Fruit fly (Drosophila melanogaster): ENCODE measurements around the gene mRpL39.

Gene mRpL39

DNA sequence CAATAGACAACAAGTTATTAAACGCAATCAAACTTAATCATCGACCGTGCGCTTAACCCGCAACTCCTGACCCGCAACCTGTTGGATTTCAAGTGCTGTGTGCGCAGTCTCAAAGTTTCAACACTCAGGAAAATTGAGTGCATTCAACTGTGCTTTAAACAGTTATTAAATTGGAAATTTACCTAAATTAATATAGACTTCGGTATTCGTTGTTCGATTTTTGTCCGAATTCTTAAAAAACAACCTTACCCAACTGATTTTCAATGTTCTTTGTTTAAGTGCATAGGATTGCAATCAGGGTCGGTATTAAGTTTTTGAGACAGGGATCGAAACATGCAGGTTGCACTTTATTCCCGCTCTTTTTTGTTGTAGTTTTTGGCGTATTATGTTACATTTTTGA lies 5.6 kb upstream of the mRpL39 start:
- TF ChIP-seq psq (optimal IDR thresholded peaks at IDR 0.05) = no peak

DNA sequence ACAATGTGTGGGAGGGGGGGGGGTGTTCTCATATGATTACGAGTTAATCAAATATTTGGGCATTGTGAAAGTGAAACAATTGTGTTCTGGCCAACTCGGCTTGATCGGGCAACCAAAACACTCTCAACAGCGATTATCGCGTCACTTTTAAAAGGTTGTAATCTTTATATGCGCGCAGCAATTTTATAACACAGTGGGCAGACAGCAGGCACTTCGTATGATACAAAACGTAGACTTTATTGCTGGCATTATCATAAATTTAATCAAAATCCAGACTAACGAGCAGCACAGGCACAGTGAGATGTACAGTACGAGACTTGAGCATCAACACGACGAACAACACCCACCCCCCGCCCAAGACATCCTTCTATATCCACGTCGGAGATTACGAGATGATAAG lies 6.7 kb downstream of the mRpL39 start:
- no peak for TF ChIP-seq Dll (optimal IDR thresholded peaks at IDR 0.05)
- TF ChIP-seq CG8478 (optimal IDR thresholded peaks at IDR 0.05) = no peak
- TF ChIP-seq psq (optimal IDR thresholded peaks at IDR 0.05) = no peak
- TF ChIP-seq EcR (GFP tag; optimal IDR thresholded peaks at IDR 0.05) = no peak
- no peak for TF ChIP-seq pan (optimal IDR thresholded peaks at IDR 0.05)
- TF ChIP-seq usp (GFP tag; optimal IDR thresholded peaks at IDR 0.05) = no peak

DNA sequence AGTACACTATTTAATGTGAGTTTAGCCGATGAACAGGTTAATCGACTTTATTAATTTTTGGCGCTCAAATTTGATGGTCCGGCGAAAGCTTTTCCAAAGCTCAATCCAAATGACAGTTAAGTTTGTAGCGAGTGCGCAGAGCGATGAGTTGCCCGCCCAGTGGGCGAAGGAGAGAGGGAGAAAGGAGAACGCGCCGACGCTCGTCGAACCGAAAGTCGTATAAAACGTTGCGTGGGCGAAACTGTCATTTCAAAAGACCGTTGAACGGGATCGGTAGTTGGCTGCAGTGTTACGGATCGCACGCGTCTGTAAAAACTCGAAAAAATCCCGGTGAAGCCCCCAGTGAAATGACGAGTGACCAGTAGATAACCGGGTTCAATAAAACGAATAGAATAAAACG lies 7.4 kb downstream of the mRpL39 start, which contains the start of gene Zip71B:
Zip71B (plus strand) TSS at position 265 of the 400 bp plus-strand sequence.
- TF ChIP-seq psq (optimal IDR thresholded peaks at IDR 0.05) (no peak), Dll (optimal IDR thresholded peaks at IDR 0.05) (no peak), EcR (GFP tag; optimal IDR thresholded peaks at IDR 0.05) (no peak), CG8478 (optimal IDR thresholded peaks at IDR 0.05) (no peak), pan (optimal IDR thresholded peaks at IDR 0.05) (no peak), usp (GFP tag; optimal IDR thresholded peaks at IDR 0.05) (no peak)

DNA sequence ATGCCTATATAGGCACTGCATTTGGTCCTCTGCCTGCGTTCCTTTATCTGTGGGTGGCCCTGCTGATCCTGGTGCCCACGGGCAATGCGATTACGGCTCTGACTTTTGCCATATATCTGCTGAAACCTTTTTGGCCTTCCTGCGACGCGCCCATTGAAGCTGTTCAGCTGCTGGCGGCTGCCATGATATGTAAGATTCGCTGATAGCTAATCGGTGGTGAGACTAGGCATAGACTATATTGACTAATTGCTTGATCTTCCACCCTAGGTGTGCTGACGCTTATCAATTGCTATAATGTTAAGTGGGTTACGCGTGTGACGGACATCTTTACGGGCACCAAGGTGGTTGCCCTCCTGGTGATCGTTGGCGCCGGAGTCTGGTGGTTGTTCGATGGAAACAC lies 9.6 kb downstream of the mRpL39 start:
- no peak for TF ChIP-seq Dll (optimal IDR thresholded peaks at IDR 0.05)
- TF ChIP-seq CG8478 (optimal IDR thresholded peaks at IDR 0.05) = no peak
- TF ChIP-seq EcR (GFP tag; optimal IDR thresholded peaks at IDR 0.05) = no peak
- no peak for TF ChIP-seq pan (optimal IDR thresholded peaks at IDR 0.05)
- no peak for TF ChIP-seq usp (GFP tag; optimal IDR thresholded peaks at IDR 0.05)
- no peak for TF ChIP-seq psq (optimal IDR thresholded peaks at IDR 0.05)

DNA sequence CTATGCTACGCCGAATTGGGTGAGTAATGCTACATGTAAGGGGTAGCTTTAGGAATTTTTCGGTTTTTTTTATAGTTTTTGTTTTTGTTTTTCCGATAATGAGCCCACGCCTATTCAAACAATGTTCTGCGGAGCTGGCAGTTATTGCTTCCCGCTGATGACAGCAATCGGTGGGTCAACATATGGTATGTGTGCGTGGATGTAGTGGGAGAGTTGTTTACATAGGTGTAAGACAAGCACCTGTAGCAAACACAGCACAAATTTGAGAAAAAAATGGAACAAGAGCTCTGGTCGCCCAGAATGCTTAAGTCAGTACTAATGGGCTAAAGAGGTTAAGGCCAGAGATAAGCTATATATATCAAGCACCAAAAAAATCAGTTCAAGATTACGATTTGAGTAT lies 11.2 kb downstream of the mRpL39 start:
- TF ChIP-seq CG8478 (optimal IDR thresholded peaks at IDR 0.05) (no peak), psq (optimal IDR thresholded peaks at IDR 0.05) (no peak), Dll (optimal IDR thresholded peaks at IDR 0.05) (no peak), pan (optimal IDR thresholded peaks at IDR 0.05) (no peak), usp (GFP tag; optimal IDR thresholded peaks at IDR 0.05) (no peak), EcR (GFP tag; optimal IDR thresholded peaks at IDR 0.05) (no peak)

DNA sequence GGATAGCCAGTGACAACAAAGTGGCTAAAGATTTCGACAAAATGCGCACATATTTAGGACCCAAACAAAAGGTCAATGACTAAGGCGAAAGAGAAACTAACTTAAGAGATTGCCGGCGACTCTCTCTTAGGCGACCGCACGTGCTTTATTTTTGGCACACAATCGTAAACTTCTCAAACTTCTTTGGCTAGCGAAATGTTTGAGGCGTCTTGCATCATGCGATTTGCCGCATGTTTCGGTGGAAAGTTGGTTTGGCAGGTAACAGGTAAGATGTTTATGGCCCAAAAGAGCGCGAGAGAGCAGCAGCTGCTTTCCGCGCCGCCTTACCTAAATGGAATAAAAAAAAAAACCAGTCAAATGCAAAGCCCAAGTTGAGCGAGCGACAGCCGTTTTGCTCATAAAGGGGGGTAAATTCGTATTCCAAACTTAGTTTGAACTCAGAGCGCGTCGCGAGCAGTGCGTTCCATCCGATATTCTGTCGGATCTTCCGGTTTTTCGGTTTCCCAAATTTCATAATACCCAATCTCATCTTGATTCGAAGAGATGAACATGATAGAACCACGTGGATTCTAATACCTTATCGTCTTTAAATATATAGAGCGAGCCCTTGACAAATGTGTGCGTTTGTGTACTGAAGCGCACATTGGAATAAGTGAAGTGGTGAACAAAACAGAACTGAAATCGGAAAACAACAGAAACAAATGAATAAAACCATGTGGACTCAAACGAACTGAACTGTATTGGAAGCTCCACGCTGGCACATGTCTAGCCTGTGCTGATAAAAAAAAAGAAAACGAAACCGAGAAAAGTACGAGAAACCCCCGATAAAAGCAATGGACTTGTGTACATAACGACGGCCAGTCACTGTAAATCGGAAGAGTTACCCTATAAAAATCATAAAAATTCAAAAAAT lies 12.2 kb downstream of the mRpL39 start:
- TF ChIP-seq EcR (GFP tag; optimal IDR thresholded peaks at IDR 0.05) = peak in 1 of 2 experiments; percentile 55
- TF ChIP-seq CG8478 (optimal IDR thresholded peaks at IDR 0.05) = no peak

DNA sequence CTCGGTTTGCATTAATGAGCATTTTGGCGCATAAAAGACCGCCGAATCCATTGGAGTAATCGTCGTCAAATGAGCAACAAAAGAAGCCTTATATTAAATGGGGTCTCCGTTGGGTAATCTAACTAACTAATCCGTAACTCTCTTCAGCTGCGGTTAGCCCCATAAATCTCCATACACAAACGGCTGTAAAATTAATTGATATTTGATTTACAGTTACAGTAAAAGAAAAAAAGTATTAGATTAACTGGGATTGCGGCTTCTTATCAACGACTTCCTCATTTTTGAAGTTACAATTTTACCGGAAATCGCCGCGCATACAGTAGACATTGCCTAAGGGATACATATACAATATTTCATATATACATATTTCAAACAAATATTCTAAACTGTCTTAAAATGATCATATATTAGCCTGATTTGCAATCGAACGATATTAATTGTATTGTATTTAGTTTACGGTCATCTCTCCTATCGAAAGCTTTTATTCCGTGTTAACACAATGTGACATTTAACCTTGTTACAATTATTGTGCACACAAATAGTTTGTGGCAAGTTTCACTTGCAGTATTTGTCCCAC lies 13.0 kb downstream of the mRpL39 start:
- no peak for TF ChIP-seq psq (optimal IDR thresholded peaks at IDR 0.05)
- TF ChIP-seq Dll (optimal IDR thresholded peaks at IDR 0.05) = no peak
- TF ChIP-seq CG8478 (optimal IDR thresholded peaks at IDR 0.05) = no peak
- TF ChIP-seq usp (GFP tag; optimal IDR thresholded peaks at IDR 0.05) = no peak

DNA sequence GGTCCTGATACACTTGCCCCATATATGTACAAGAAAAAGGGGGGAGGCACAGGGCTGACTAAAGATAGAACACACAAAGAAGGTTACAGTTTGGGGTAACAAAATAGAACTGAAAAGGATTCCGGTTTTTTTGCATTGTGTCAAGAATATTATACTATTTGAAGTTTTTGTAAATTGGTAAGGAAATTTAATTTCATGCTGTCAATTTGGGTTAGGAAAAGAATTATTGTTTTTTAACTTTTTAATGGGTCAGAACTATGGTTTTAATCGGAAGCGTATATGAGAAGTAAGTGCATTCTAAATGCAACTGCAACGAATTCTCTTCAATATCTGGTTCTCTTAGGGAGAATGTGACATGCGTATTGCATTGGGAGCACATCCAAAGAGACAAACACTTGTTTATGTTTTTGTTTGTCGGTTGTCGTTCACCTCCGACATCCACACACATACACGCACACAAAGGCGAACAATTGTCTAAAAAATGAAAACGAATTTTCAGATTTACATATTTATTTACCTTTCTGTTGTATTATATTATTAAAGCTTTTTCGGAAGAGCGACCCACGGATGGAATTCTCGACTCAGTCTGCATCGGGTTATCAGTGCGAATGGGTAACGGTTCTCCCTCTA lies 14.8 kb downstream of the mRpL39 start, which contains the start of gene mnd:
mnd (plus strand) TSS at position 580 of the 630 bp plus-strand sequence.
- TF ChIP-seq pan (optimal IDR thresholded peaks at IDR 0.05) = no peak
- TF ChIP-seq CG8478 (optimal IDR thresholded peaks at IDR 0.05) = no peak
- no peak for TF ChIP-seq EcR (GFP tag; optimal IDR thresholded peaks at IDR 0.05)
- TF ChIP-seq usp (GFP tag; optimal IDR thresholded peaks at IDR 0.05) = no peak
- TF ChIP-seq Dll (optimal IDR thresholded peaks at IDR 0.05) = no peak
- TF ChIP-seq psq (optimal IDR thresholded peaks at IDR 0.05) = no peak

DNA sequence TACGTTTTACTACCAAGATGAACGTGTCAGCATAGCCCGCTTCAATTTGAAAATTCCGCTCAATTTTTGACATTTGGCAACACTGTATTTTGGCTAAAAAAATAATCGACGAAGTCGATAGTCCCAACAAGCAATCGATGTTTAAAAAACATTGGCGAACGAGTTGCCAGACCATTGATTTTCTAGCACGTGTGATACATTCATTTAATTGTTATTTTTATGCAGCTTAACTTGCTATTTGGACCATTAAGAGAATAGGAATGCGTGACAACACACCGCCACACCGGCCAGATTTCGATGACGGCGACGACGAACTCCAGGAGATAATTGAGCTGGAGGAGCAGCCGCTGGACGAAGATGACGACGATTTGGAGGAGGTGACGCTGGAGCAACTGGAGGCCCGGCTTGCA lies 16.8 kb downstream of the mRpL39 start, which contains the start of gene CG5114:
CG5114 (plus strand) TSS at position 161 of the 410 bp plus-strand sequence.
- no peak for TF ChIP-seq pan (optimal IDR thresholded peaks at IDR 0.05)
- TF ChIP-seq Dll (optimal IDR thresholded peaks at IDR 0.05) = no peak
- no peak for TF ChIP-seq CG8478 (optimal IDR thresholded peaks at IDR 0.05)
- TF ChIP-seq EcR (GFP tag; optimal IDR thresholded peaks at IDR 0.05) = no peak
- no peak for TF ChIP-seq psq (optimal IDR thresholded peaks at IDR 0.05)
- no peak for TF ChIP-seq usp (GFP tag; optimal IDR thresholded peaks at IDR 0.05)

DNA sequence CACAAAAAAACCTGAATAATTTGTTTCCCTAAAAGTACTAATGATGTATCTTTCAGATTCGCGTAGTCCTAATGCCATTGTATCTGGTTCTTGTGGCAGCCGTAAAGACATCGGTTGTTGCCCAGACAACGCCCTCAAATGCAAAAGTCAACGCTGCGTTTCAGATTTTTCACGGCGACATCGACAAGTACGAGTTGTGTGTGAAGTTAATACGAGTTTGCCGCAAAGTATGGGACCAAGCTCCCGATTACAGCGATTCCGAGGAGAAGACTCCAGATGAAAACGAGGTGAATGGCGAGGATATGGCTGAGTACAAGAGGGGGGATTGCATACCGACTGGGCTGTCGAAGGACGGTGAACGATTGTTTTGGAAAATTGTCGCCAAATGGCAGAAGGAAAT lies 19.4 kb downstream of the mRpL39 start:
- no peak for TF ChIP-seq Dll (optimal IDR thresholded peaks at IDR 0.05)

DNA sequence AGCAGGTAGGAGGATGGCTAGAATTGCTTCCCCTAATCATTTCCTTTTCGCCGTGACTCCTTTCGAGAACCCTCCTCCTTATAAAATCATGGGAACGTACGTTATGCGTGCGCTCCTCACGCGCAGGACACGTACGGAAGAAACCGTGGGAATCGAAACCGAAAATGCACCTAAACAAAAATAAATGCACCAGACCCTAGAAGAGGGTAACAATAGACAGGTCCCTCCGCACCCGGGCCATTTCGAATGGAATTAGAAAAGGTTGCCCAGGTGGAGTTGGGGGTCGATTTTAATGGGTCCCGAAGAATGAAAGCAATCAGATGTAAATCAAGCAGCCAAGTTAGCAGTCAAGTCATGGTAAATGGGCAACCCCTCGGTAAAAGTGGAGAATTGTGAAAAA lies 20.1 kb downstream of the mRpL39 start, which contains the start of gene CG3349:
CG3349 (plus strand) TSS at position 289 of the 400 bp plus-strand sequence.
- no peak for TF ChIP-seq usp (GFP tag; optimal IDR thresholded peaks at IDR 0.05)
- no peak for TF ChIP-seq CG8478 (optimal IDR thresholded peaks at IDR 0.05)
- no peak for TF ChIP-seq Dll (optimal IDR thresholded peaks at IDR 0.05)
- no peak for TF ChIP-seq psq (optimal IDR thresholded peaks at IDR 0.05)
- TF ChIP-seq EcR (GFP tag; optimal IDR thresholded peaks at IDR 0.05) = no peak
- no peak for TF ChIP-seq pan (optimal IDR thresholded peaks at IDR 0.05)

DNA sequence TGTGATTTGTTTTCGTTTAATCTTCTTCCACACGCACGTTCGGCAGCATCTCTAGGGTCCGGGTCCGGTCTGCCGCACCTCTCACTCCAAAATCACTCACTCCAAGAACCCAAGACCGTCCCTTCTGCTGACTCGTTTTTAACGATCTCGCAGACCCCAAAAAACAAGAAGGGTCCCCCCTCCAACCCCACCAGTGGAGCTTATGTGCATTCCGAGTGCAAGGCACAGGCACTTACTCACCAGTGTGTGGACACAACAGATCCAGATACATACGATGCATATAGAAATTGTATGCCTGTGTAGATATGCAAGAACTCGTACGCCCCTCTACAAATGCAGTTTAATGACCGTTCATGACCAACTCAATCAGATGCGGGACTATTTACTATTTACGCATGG lies 21.0 kb downstream of the mRpL39 start:
- TF ChIP-seq pan (optimal IDR thresholded peaks at IDR 0.05) (no peak), EcR (GFP tag; optimal IDR thresholded peaks at IDR 0.05) (peak in 1 of 2 experiments; percentile 82)
